Worm (Caenorhabditis elegans) whole organism, L2 larva: Measurements from ENCODE around the gene F52B11.5.
A peak's percentile ranks its signal among the peaks of the same experiment; 100 is the strongest.

Experiments
- C34F6.9 ChIP-seq: fragments of 150-350 bp; optimal IDR thresholded peaks from 2 replicates; lab custom pipeline; 2014; ENCODE audit warnings: missing biosample characterization, missing genetic modification characterization
- F13H6.1 ChIP-seq: sonication (generic microtip); optimal IDR thresholded peaks from 2 replicates; lab custom pipeline; 2016; ENCODE audit warnings: missing genetic modification characterization, missing compliant biosample characterization
- R02D3.7 ChIP-seq: fragments of 150-350 bp; optimal IDR thresholded peaks from 2 replicates; lab custom pipeline; 2014; ENCODE audit warnings: missing biosample characterization, missing genetic modification characterization
- Y55F3AM.14 ChIP-seq: fragments of 200-800 bp; sonication (Bioruptor generic); optimal IDR thresholded peaks from 2 replicates; lab custom pipeline; 2018; ENCODE audit warnings: mild to moderate bottlenecking, missing genetic modification characterization, missing compliant biosample characterization
- ZK546.5 ChIP-seq: sonication (generic microtip); optimal IDR thresholded peaks from 2 replicates; lab custom pipeline; 2017; ENCODE audit warnings: missing biosample characterization, missing genetic modification characterization
- alr-1 ChIP-seq: fragments of 150-350 bp; optimal IDR thresholded peaks from 2 replicates; lab custom pipeline; 2014; ENCODE audit warnings: missing biosample characterization, missing genetic modification characterization
- ceh-16 ChIP-seq: fragments of 150-350 bp; optimal IDR thresholded peaks from 2 replicates; lab custom pipeline; 2014; ENCODE audit warnings: missing biosample characterization, missing genetic modification characterization
- ceh-82 ChIP-seq: fragments of 150-350 bp; optimal IDR thresholded peaks from 2 replicates; lab custom pipeline; 2014; ENCODE audit warnings: missing biosample characterization, missing genetic modification characterization
- crh-2 ChIP-seq: sonication (generic microtip); optimal IDR thresholded peaks from 2 replicates; lab custom pipeline; 2017; ENCODE audit warnings: missing biosample characterization, missing genetic modification characterization
- dmd-4 ChIP-seq: sonication (generic microtip); optimal IDR thresholded peaks from 2 replicates; lab custom pipeline; 2017; ENCODE audit warnings: missing biosample characterization, missing genetic modification characterization
- elt-1 ChIP-seq: fragments of 150-350 bp; optimal IDR thresholded peaks from 2 replicates; lab custom pipeline; 2014; ENCODE audit warnings: missing biosample characterization, missing genetic modification characterization
- elt-3 ChIP-seq: sonication (generic microtip); optimal IDR thresholded peaks from 2 replicates; lab custom pipeline; 2017; ENCODE audit warnings: missing biosample characterization, missing genetic modification characterization
- fos-1 ChIP-seq: fragments of 150-350 bp; optimal IDR thresholded peaks from 2 replicates; lab custom pipeline; 2014; ENCODE audit warnings: missing biosample characterization, missing genetic modification characterization
- lin-39 ChIP-seq: fragments of 150-350 bp; optimal IDR thresholded peaks from 2 replicates; lab custom pipeline; 2014; ENCODE audit warnings: missing biosample characterization, missing genetic modification reagents, missing genetic modification characterization
- lsy-2 ChIP-seq, 2 experiments: fragments of 150-350 bp in 1 of 2; sonication (generic microtip) in 1 of 2; optimal IDR thresholded peaks; 2 replicates each; lab custom pipeline; 2014 to 2017; ENCODE audit warnings: missing biosample characterization in 2 of 2, missing genetic modification characterization in 2 of 2
- mab-5 ChIP-seq: fragments of 150-350 bp; optimal IDR thresholded peaks from 2 replicates; lab custom pipeline; 2014; ENCODE audit warnings: missing biosample characterization, missing genetic modification characterization
- mbf-1 ChIP-seq: sonication (generic microtip); optimal IDR thresholded peaks from 2 replicates; lab custom pipeline; 2017; ENCODE audit warnings: missing biosample characterization, missing genetic modification characterization
- mdl-1 ChIP-seq, 2 experiments: fragments of 150-350 bp in 1 of 2; sonication (generic microtip) in 1 of 2; optimal IDR thresholded peaks; 2 replicates each; lab custom pipeline; 2017; ENCODE audit warnings: missing biosample characterization in 2 of 2, missing genetic modification characterization in 2 of 2
- nhr-10 ChIP-seq: sonication (generic microtip); optimal IDR thresholded peaks from 2 replicates; lab custom pipeline; 2017; ENCODE audit warnings: missing biosample characterization, missing genetic modification characterization
- nhr-11 ChIP-seq: fragments of 150-350 bp; optimal IDR thresholded peaks from 2 replicates; lab custom pipeline; 2014; ENCODE audit warnings: missing biosample characterization, missing genetic modification characterization
- nhr-129 ChIP-seq: fragments of 150-350 bp; optimal IDR thresholded peaks from 2 replicates; lab custom pipeline; 2014; ENCODE audit warnings: missing biosample characterization, missing genetic modification characterization
- nhr-23 ChIP-seq: fragments of 150-350 bp; optimal IDR thresholded peaks from 2 replicates; lab custom pipeline; 2014; ENCODE audit warnings: missing biosample characterization, missing genetic modification reagents, missing genetic modification characterization
- nhr-237 ChIP-seq: fragments of 150-350 bp; optimal IDR thresholded peaks from 2 replicates; lab custom pipeline; 2014; ENCODE audit warnings: missing biosample characterization, missing genetic modification characterization
- nhr-25 ChIP-seq: fragments of 150-350 bp; sonication (generic microtip); optimal IDR thresholded peaks from 3 replicates; lab custom pipeline; 2014; ENCODE audit warnings: missing biosample characterization, missing genetic modification characterization
- nhr-6 ChIP-seq: fragments of 150-350 bp; optimal IDR thresholded peaks from 2 replicates; lab custom pipeline; 2014; ENCODE audit warnings: missing biosample characterization, missing genetic modification characterization
- nhr-77 ChIP-seq: fragments of 150-350 bp; optimal IDR thresholded peaks from 2 replicates; lab custom pipeline; 2014; ENCODE audit warnings: missing biosample characterization, missing genetic modification characterization
- peb-1 ChIP-seq: fragments of 150-350 bp; optimal IDR thresholded peaks from 2 replicates; lab custom pipeline; 2014; ENCODE audit warnings: missing biosample characterization, missing genetic modification characterization
- sem-4 ChIP-seq: fragments of 150-350 bp; optimal IDR thresholded peaks from 2 replicates; lab custom pipeline; 2014; ENCODE audit warnings: missing biosample characterization, missing genetic modification reagents, missing genetic modification characterization
- skn-1 ChIP-seq: sonication (generic microtip); optimal IDR thresholded peaks from 2 replicates; lab custom pipeline; 2017; ENCODE audit warnings: missing biosample characterization, missing genetic modification characterization
- sma-3 ChIP-seq: sonication (generic microtip); optimal IDR thresholded peaks from 2 replicates; lab custom pipeline; 2016; ENCODE audit warnings: missing genetic modification reagents, missing genetic modification characterization, missing compliant biosample characterization
- sma-9 ChIP-seq, 2 experiments: fragments of 150-350 bp in 1 of 2; sonication (generic microtip) in 1 of 2; optimal IDR thresholded peaks; 2 replicates each; lab custom pipeline; 2014 to 2016; ENCODE audit warnings: missing genetic modification characterization in 2 of 2, mild to moderate bottlenecking in 1 of 2, missing biosample characterization in 1 of 2, missing compliant biosample characterization in 1 of 2, missing genetic modification reagents in 1 of 2, moderate library complexity in 1 of 2
- snpc-4 ChIP-seq: fragments of 150-350 bp; optimal IDR thresholded peaks from 2 replicates; lab custom pipeline; 2014; ENCODE audit warnings: missing biosample characterization, missing genetic modification characterization
- unc-55 ChIP-seq: fragments of 150-350 bp; sonication (generic microtip); optimal IDR thresholded peaks from 3 replicates; lab custom pipeline; 2014; ENCODE audit warnings: missing biosample characterization, missing genetic modification reagents, missing genetic modification characterization
- ztf-1 ChIP-seq: fragments of 200-800 bp; sonication (Bioruptor generic); conservative IDR thresholded peaks from 2 replicates; pipeline ENCODE4 v1.3.6; 2022; ENCODE audit warnings: missing genetic modification characterization, missing compliant biosample characterization
- ztf-11 ChIP-seq: sonication (generic microtip); optimal IDR thresholded peaks from 2 replicates; lab custom pipeline; 2017; ENCODE audit warnings: missing biosample characterization, missing genetic modification characterization
- ztf-4 ChIP-seq: fragments of 150-350 bp; optimal IDR thresholded peaks from 2 replicates; lab custom pipeline; 2014; ENCODE audit warnings: missing biosample characterization, missing genetic modification characterization

F52B11.5 gene

DNA sequence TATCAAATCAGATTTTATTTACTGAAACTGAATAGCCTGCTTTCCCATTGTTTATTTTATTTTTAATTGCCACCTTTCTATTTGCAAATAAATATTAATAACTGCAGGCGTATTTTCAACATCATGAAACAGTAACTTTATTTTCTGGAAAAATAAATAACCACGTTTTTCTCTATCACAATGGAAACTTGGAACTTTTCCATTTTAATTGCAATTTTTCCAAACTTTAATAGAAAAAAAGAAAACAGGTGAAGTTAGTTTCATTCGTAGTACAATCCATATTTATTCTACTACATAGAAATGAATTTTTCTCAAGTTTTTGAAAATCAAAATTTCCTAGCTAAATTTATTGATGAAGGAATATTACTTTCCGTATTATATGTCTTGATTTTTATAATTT is 26.1 kb upstream of the F52B11.5 start, which contains the start of gene srz-42:
srz-42 (plus strand) TSS at position 301 of the 400 bp plus-strand sequence.
- TF ChIP-seq skn-1 (tag; lab: Kevin White, UChicago) (no peak), mdl-1 (tag; optimal IDR thresholded peaks at IDR 0.05; lab: Kevin White, UChicago) (no peak), ceh-82 (tag; lab: Kevin White, UChicago) (no peak), lsy-2 (tag; optimal IDR thresholded peaks at IDR 0.05; lab: Kevin White, UChicago) (no peak), nhr-23 (tag; lab: Kevin White, UChicago) (no peak), nhr-77 (no peak), elt-3 (tag; lab: Kevin White, UChicago) (no peak), sma-9 (GFP tag; optimal IDR thresholded peaks at IDR 0.05; lab: Kevin White, UChicago) (no peak), sma-9 (tag; optimal IDR thresholded peaks at IDR 0.05; lab: Kevin White, UChicago) (no peak), sma-3 (GFP tag; lab: Kevin White, UChicago) (no peak), nhr-25 (tag; lab: Kevin White, UChicago) (no peak), nhr-129 (tag; lab: Kevin White, UChicago) (no peak), crh-2 (tag; lab: Kevin White, UChicago) (no peak), nhr-237 (tag; lab: Kevin White, UChicago) (no peak), nhr-6 (tag; lab: Kevin White, UChicago) (no peak)

ce11 chrIV:14127805-14128610 is 25.0 kb upstream of the F52B11.5 start, which contains the start of gene H12I19.115:
H12I19.115 (minus strand) TSS chrIV:14127855.
- TF ChIP-seq sma-3 (GFP tag; lab: Kevin White, UChicago) (no peak), F13H6.1 (no peak), fos-1 (tag; lab: Kevin White, UChicago) (no peak), nhr-129 (tag; lab: Kevin White, UChicago) (peak; percentile 83), nhr-77 (no peak), Y55F3AM.14 (GFP tag; lab: Kevin White, UChicago) (no peak), ZK546.5 (no peak), unc-55 (GFP tag; lab: Kevin White, UChicago) (peak; percentile 15), nhr-11 (tag; lab: Kevin White, UChicago) (no peak), C34F6.9 (tag; lab: Kevin White, UChicago) (peak; percentile 30)

DNA sequence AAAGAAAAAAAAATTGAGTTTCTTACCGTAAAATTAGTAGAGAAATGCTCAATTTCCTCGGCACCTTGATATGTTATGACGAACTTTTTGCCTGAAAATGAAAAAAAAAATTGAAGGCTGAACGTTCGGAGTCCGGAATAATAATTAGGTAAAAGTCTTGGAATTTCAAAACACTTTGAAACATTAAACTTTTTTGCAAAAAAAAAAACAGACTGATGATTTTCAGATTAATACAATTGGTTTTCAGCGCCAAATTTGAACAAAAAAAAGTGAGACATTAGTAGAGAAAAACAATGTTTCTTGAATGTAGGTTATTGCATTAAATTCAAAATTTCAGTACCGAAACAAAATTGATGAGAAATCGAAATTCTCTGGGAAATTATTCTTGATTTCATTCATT is 20.9 kb upstream of the F52B11.5 start, which contains the start of gene nkcc-1:
nkcc-1 (minus strand) TSS at position 101 of the 400 bp plus-strand sequence.
- no peak for TF ChIP-seq ztf-4 (tag; lab: Kevin White, UChicago)

ce11 chrIV:14119327-14119726 is 16.3 kb upstream of the F52B11.5 start:
- no peak for TF ChIP-seq lin-39 (tag; lab: Kevin White, UChicago)

ce11 chrIV:14115556-14115955 is 12.5 kb upstream of the F52B11.5 start:
- TF ChIP-seq nhr-10 (tag; lab: Kevin White, UChicago) (no peak), snpc-4 (tag; lab: Kevin White, UChicago) (no peak), elt-1 (no peak), ceh-16 (tag; lab: Kevin White, UChicago) (no peak), mab-5 (tag; lab: Kevin White, UChicago) (no peak), Y55F3AM.14 (GFP tag; lab: Kevin White, UChicago) (no peak), mdl-1 (tag; optimal IDR thresholded peaks at IDR 0.05; lab: Kevin White, UChicago) (no peak), ztf-1 (GFP tag; lab: Robert Waterston, UW) (no peak), C34F6.9 (tag; lab: Kevin White, UChicago) (no peak), ztf-11 (tag; lab: Kevin White, UChicago) (no peak), mbf-1 (tag; lab: Kevin White, UChicago) (no peak), ztf-4 (tag; lab: Kevin White, UChicago) (no peak), R02D3.7 (no peak), sem-4 (tag; lab: Kevin White, UChicago) (no peak), peb-1 (tag; lab: Kevin White, UChicago) (no peak), dmd-4 (tag; lab: Kevin White, UChicago) (no peak), alr-1 (tag; lab: Kevin White, UChicago) (no peak)
